Worm (Caenorhabditis elegans) whole organism, late embryonic: ENCODE measurements around the gene clec-122.

ENCODE experiments used
- Y22D7AL.16 ChIP-seq: sonication (generic microtip); optimal IDR thresholded peaks from 2 replicates; lab custom pipeline; 2016; ENCODE audit warnings: missing genetic modification characterization, missing compliant biosample characterization
- elt-2 ChIP-seq: sonication (generic microtip); optimal IDR thresholded peaks from 2 replicates; lab custom pipeline; 2016; ENCODE audit warnings: missing genetic modification reagents, missing genetic modification characterization, missing compliant biosample characterization
- ets-4 ChIP-seq: sonication (generic microtip); optimal IDR thresholded peaks from 2 replicates; lab custom pipeline; 2016; ENCODE audit warnings: missing genetic modification characterization, missing compliant biosample characterization
- lin-11 ChIP-seq: fragments of 200-800 bp; sonication (Bioruptor generic); optimal IDR thresholded peaks from 2 replicates; lab custom pipeline; 2018; ENCODE audit warnings: mild to moderate bottlenecking, missing genetic modification characterization, missing compliant biosample characterization
- pha-4 ChIP-seq: fragments of 150-350 bp; optimal IDR thresholded peaks from 2 replicates; lab custom pipeline; 2018; ENCODE audit warnings: missing biosample characterization, missing genetic modification reagents, missing genetic modification characterization
- pros-1 ChIP-seq: fragments of 150-350 bp; optimal IDR thresholded peaks from 2 replicates; lab custom pipeline; 2014; ENCODE audit warnings: missing biosample characterization, missing genetic modification reagents, missing genetic modification characterization
- zip-5 ChIP-seq: sonication (generic microtip); optimal IDR thresholded peaks from 2 replicates; lab custom pipeline; 2016; ENCODE audit warnings: missing genetic modification characterization, missing compliant biosample characterization

ce11 chrII:3118907-3119382 lies 13.1 kb downstream of the clec-122 start, which contains the start of gene T10D4.6:
- TF ChIP-seq pros-1 (tag; lab: Kevin White, UChicago) = no peak
- no peak for TF ChIP-seq pha-4
- no peak for TF ChIP-seq Y22D7AL.16 (tag; lab: Kevin White, UChicago)
- no peak for TF ChIP-seq zip-5 (tag; lab: Kevin White, UChicago)
- TF ChIP-seq ets-4 (tag; lab: Kevin White, UChicago) = no peak
- no peak for TF ChIP-seq elt-2 (tag; lab: Kevin White, UChicago)
- TF ChIP-seq lin-11 (tag; lab: Kevin White, UChicago) = no peak
